Worm (Caenorhabditis elegans) whole organism, midembryonic: Measurements from ENCODE around the gene mboa-4.

ENCODE experiments used
- T22C8.4 ChIP-seq: fragments of 200-800 bp; sonication (Bioruptor generic); IDR thresholded peaks from 2 replicates; pipeline ENCODE4 v1.3.6; 2022; ENCODE audit warnings: missing genetic modification characterization, missing compliant biosample characterization
- flt-1 ChIP-seq: fragments of 200-800 bp; sonication (Bioruptor generic); IDR thresholded peaks from 2 replicates; pipeline ENCODE4 v1.3.6; 2022; ENCODE audit warnings: missing genetic modification characterization, missing compliant biosample characterization
- klf-2 ChIP-seq: fragments of 200-800 bp; sonication (Bioruptor generic); conservative IDR thresholded peaks from 2 replicates; pipeline ENCODE4 v1.3.6; 2022; ENCODE audit warnings: missing genetic modification reagents, missing genetic modification characterization, missing compliant biosample characterization
- ztf-29 ChIP-seq: fragments of 200-800 bp; sonication (Bioruptor generic); IDR thresholded peaks from 2 replicates; pipeline ENCODE4 v1.3.6; 2022; ENCODE audit warnings: missing genetic modification reagents, missing genetic modification characterization, missing compliant biosample characterization

ce11 chrIV:11124674-11125073 is 35.1 kb downstream of the mboa-4 start, which contains the start of gene spo-11:
- no peak for TF ChIP-seq flt-1 (GFP tag; lab: Robert Waterston, UW)
- TF ChIP-seq klf-2 (GFP tag; lab: Robert Waterston, UW) = no peak
- TF ChIP-seq ztf-29 = no peak
- no peak for TF ChIP-seq T22C8.4 (GFP tag; lab: Robert Waterston, UW)
